Fruit fly (Drosophila melanogaster) whole organism, wandering third instar larva: ENCODE measurements around the gene Jon66Ci.

Source experiments
- Abd-B ChIP-seq: fragments of >200 bp; optimal IDR thresholded peaks from 2 replicates; lab custom pipeline; 2017; ENCODE audit warnings: missing biosample characterization, missing genetic modification characterization
- CG32264 ChIP-seq: fragments of 200-800 bp; sonication (Bioruptor generic); optimal IDR thresholded peaks from 2 replicates; lab custom pipeline; 2016; ENCODE audit warnings: missing biosample characterization, missing genetic modification characterization
- CG9705 ChIP-seq: fragments of 200-800 bp; sonication (Bioruptor generic); optimal IDR thresholded peaks from 2 replicates; lab custom pipeline; 2018; ENCODE audit warnings: missing biosample characterization, mild to moderate bottlenecking, missing genetic modification characterization
- CrebA ChIP-seq: fragments of 200-800 bp; sonication (Bioruptor generic); optimal IDR thresholded peaks from 2 replicates; lab custom pipeline; 2016; ENCODE audit warnings: missing biosample characterization, mild to moderate bottlenecking, missing genetic modification characterization, borderline replicate concordance
- Dfd ChIP-seq: fragments of >200 bp; optimal IDR thresholded peaks from 2 replicates; lab custom pipeline; 2017; ENCODE audit warnings: missing biosample characterization, missing genetic modification characterization
- Dif ChIP-seq: fragments of 200-275, 200-300 bp; sonication (Bioruptor generic); optimal IDR thresholded peaks from 2 replicates; lab custom pipeline; 2018; ENCODE audit warnings: missing biosample characterization, missing genetic modification characterization; ENCODE audit not compliant: partially characterized antibody
- GATAd ChIP-seq: sonication (Bioruptor generic); optimal IDR thresholded peaks from 2 replicates; lab custom pipeline; 2016; ENCODE audit warnings: missing biosample characterization, missing genetic modification characterization
- HLH106 ChIP-seq: fragments of 200-800 bp; optimal IDR thresholded peaks from 3 replicates; lab custom pipeline; 2019; ENCODE audit warnings: missing biosample characterization, mild to moderate bottlenecking, missing genetic modification characterization, moderate library complexity
- Hnf4 ChIP-seq: fragments of 200-800 bp; sonication (Bioruptor generic); optimal IDR thresholded peaks from 2 replicates; lab custom pipeline; 2016; ENCODE audit warnings: missing biosample characterization, mild to moderate bottlenecking, missing genetic modification characterization
- Hr78 ChIP-seq: fragments of >200 bp; optimal IDR thresholded peaks from 2 replicates; lab custom pipeline; 2017; ENCODE audit warnings: missing biosample characterization, missing genetic modification characterization
- Hr83 ChIP-seq: fragments of 200-300 bp; sonication (Bioruptor generic); optimal IDR thresholded peaks from 2 replicates; lab custom pipeline; 2016; ENCODE audit warnings: missing biosample characterization, mild to moderate bottlenecking, missing genetic modification characterization, moderate library complexity; ENCODE audit not compliant: poor library complexity, severe bottlenecking
- Jra ChIP-seq: sonication (Bioruptor generic); optimal IDR thresholded peaks from 2 replicates; lab custom pipeline; 2016; ENCODE audit warnings: missing biosample characterization, missing genetic modification characterization
- Mio ChIP-seq: sonication (Bioruptor generic); optimal IDR thresholded peaks from 2 replicates; lab custom pipeline; 2016; ENCODE audit warnings: missing biosample characterization, missing genetic modification characterization
- Myc ChIP-seq: fragments of >200 bp; optimal IDR thresholded peaks from 2 replicates; lab custom pipeline; 2017
- OdsH ChIP-seq: fragments of 200-800 bp; sonication (Bioruptor generic); optimal IDR thresholded peaks from 2 replicates; lab custom pipeline; 2016; ENCODE audit warnings: missing biosample characterization, mild to moderate bottlenecking, missing genetic modification characterization
- Rel ChIP-seq, 2 experiments: fragments of 200-800 bp; sonication (Bioruptor generic) in 1 of 2; optimal IDR thresholded peaks; 2 replicates in 1 of 2; 3 replicates in 1 of 2; lab custom pipeline; 2016 to 2019; ENCODE audit warnings: mild to moderate bottlenecking in 2 of 2, missing biosample characterization in 2 of 2, missing genetic modification characterization in 2 of 2, moderate library complexity in 1 of 2
- Sp1 ChIP-seq: fragments of 200-800 bp; sonication (Bioruptor generic); optimal IDR thresholded peaks from 3 replicates; lab custom pipeline; 2019; ENCODE audit warnings: missing biosample characterization, mild to moderate bottlenecking, missing genetic modification characterization, moderate library complexity
- Vsx2 ChIP-seq: fragments of 200-300, 225-300 bp; sonication (Bioruptor generic); optimal IDR thresholded peaks from 2 replicates; lab custom pipeline; 2018; ENCODE audit warnings: missing biosample characterization, missing genetic modification characterization; ENCODE audit not compliant: partially characterized antibody
- br ChIP-seq: fragments of 200-800 bp; sonication (Bioruptor generic); optimal IDR thresholded peaks from 2 replicates; lab custom pipeline; 2016; ENCODE audit warnings: missing biosample characterization, missing genetic modification characterization
- brk ChIP-seq: fragments of 200-800 bp; sonication (Bioruptor generic); optimal IDR thresholded peaks from 2 replicates; lab custom pipeline; 2016; ENCODE audit warnings: missing biosample characterization, mild to moderate bottlenecking, missing genetic modification characterization
- dmrt93B ChIP-seq: fragments of 200-800 bp; sonication (Bioruptor generic); optimal IDR thresholded peaks from 2 replicates; lab custom pipeline; 2018; ENCODE audit warnings: missing biosample characterization, mild to moderate bottlenecking, missing genetic modification characterization
- dsf ChIP-seq: sonication (Bioruptor generic); optimal IDR thresholded peaks from 2 replicates; lab custom pipeline; 2016; ENCODE audit warnings: missing biosample characterization, missing genetic modification characterization, borderline replicate concordance
- ey ChIP-seq: fragments of 200-800 bp; sonication (Bioruptor generic); optimal IDR thresholded peaks from 2 replicates; lab custom pipeline; 2016; ENCODE audit warnings: missing biosample characterization, missing genetic modification characterization
- foxo ChIP-seq, 2 experiments: fragments of 200-800 bp; sonication (Bioruptor generic); optimal IDR thresholded peaks; 2 replicates in 1 of 2; 3 replicates in 1 of 2; lab custom pipeline; 2016 to 2017; ENCODE audit warnings: missing biosample characterization in 2 of 2, missing genetic modification characterization in 2 of 2
- fru ChIP-seq: fragments of 200-800 bp; sonication (Bioruptor generic); optimal IDR thresholded peaks from 3 replicates; lab custom pipeline; 2016; ENCODE audit warnings: missing biosample characterization, mild to moderate bottlenecking, missing genetic modification characterization
- h ChIP-seq: fragments of 200-800 bp; sonication (Bioruptor generic); optimal IDR thresholded peaks from 3 replicates; lab custom pipeline; 2016; ENCODE audit warnings: missing biosample characterization, mild to moderate bottlenecking, missing genetic modification characterization
- jim ChIP-seq: fragments of 175-275, 200-325 bp; sonication (Bioruptor generic); optimal IDR thresholded peaks from 2 replicates; lab custom pipeline; 2016; ENCODE audit warnings: missing biosample characterization, mild to moderate bottlenecking, missing genetic modification characterization
- lola ChIP-seq: fragments of >200 bp; optimal IDR thresholded peaks from 2 replicates; lab custom pipeline; 2017; ENCODE audit warnings: missing biosample characterization, missing genetic modification characterization
- psq ChIP-seq: fragments of 200-800 bp; sonication (Bioruptor generic); optimal IDR thresholded peaks from 3 replicates; lab custom pipeline; 2017; ENCODE audit warnings: missing biosample characterization, mild to moderate bottlenecking, missing genetic modification characterization, moderate library complexity
- rgr ChIP-seq: fragments of 200-800 bp; sonication (Bioruptor generic); optimal IDR thresholded peaks from 3 replicates; lab custom pipeline; 2016; ENCODE audit warnings: missing biosample characterization, mild to moderate bottlenecking, missing genetic modification characterization
- sage ChIP-seq: fragments of 200-800 bp; sonication (Bioruptor generic); optimal IDR thresholded peaks from 2 replicates; lab custom pipeline; 2016; ENCODE audit warnings: missing biosample characterization, mild to moderate bottlenecking, missing genetic modification characterization
- sv ChIP-seq: fragments of 200-800 bp; sonication (Bioruptor generic); optimal IDR thresholded peaks from 3 replicates; lab custom pipeline; 2016; ENCODE audit warnings: missing biosample characterization, missing genetic modification characterization
- tai ChIP-seq: sonication (Bioruptor generic); optimal IDR thresholded peaks from 2 replicates; lab custom pipeline; 2016; ENCODE audit warnings: missing biosample characterization, missing genetic modification characterization
- woc ChIP-seq: sonication (Bioruptor generic); optimal IDR thresholded peaks from 2 replicates; lab custom pipeline; 2016; ENCODE audit warnings: missing biosample characterization, mild to moderate bottlenecking, missing genetic modification characterization

The Jon66Ci gene

DNA sequence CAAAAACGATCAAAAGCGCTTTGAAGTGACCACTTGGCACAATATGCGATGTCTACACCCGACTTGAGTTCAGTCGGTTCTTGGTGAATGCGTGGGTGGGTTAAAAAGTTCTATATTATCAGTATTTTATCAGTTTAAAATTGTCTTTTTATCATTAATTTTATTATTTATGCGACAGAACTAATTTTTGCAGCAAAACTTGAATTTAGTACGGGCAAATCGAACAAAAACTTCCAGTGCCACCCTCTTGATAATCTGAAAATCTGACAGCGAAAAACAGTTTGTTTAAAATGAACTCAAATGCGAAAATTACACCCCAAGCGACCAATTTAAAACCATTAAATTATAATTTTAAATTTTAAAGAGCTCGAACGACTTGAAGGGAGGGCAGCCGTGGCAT is 20.4 kb upstream of the Jon66Ci start:
- no peak for TF ChIP-seq Dfd (GFP tag; lab: Kevin White, UChicago)
- peak; percentile 46 for TF ChIP-seq sage (GFP tag; lab: Kevin White, UChicago)
- peak; percentile 51 for TF ChIP-seq psq (GFP tag; lab: Kevin White, UChicago)
- peak; percentile 49 for TF ChIP-seq br (GFP tag; lab: Kevin White, UChicago)
- peak; percentile 5 for TF ChIP-seq Hnf4 (GFP tag; lab: Kevin White, UChicago)
- no peak for TF ChIP-seq Jra (GFP tag; lab: Kevin White, UChicago)
- peak; percentile 53 for TF ChIP-seq woc (GFP tag; lab: Kevin White, UChicago)
- no peak for TF ChIP-seq Myc
- peak; percentile 45 for TF ChIP-seq OdsH (GFP tag; lab: Kevin White, UChicago)
- peak in 1 of 2 experiments; percentile 53 for TF ChIP-seq foxo (GFP tag; optimal IDR thresholded peaks at IDR 0.05; lab: Kevin White, UChicago)
- TF ChIP-seq GATAd = no peak
- peak; percentile 73 for TF ChIP-seq h (GFP tag; lab: Kevin White, UChicago)
- no peak for TF ChIP-seq Hr78
- no peak for TF ChIP-seq Rel (GFP tag; optimal IDR thresholded peaks at IDR 0.05; lab: Kevin White, UChicago)
- TF ChIP-seq Rel (tag; optimal IDR thresholded peaks at IDR 0.05; lab: Kevin White, UChicago) = peak; percentile 37
- no peak for TF ChIP-seq brk (GFP tag; lab: Kevin White, UChicago)
- TF ChIP-seq fru (GFP tag; lab: Kevin White, UChicago) = peak; percentile 54
- TF ChIP-seq CG9705 (GFP tag; lab: Kevin White, UChicago) = peak; percentile 52
- peak; percentile 23 for TF ChIP-seq dmrt93B (GFP tag; lab: Kevin White, UChicago)
- peak; percentile 44 for TF ChIP-seq CG32264 (GFP tag; lab: Kevin White, UChicago)
- TF ChIP-seq rgr (GFP tag; lab: Kevin White, UChicago) = peak; percentile 59
- TF ChIP-seq CrebA (GFP tag; lab: Kevin White, UChicago) = peak; percentile 20
- no peak for TF ChIP-seq Hr83 (GFP tag; lab: Kevin White, UChicago)
- no peak for TF ChIP-seq jim
- TF ChIP-seq Abd-B (GFP tag; lab: Kevin White, UChicago) = no peak
- peak; percentile 78 for TF ChIP-seq Sp1
- TF ChIP-seq HLH106 = peak; percentile 77
- TF ChIP-seq Dif = no peak
- peak; percentile 50 for TF ChIP-seq ey (GFP tag; lab: Kevin White, UChicago)

DNA sequence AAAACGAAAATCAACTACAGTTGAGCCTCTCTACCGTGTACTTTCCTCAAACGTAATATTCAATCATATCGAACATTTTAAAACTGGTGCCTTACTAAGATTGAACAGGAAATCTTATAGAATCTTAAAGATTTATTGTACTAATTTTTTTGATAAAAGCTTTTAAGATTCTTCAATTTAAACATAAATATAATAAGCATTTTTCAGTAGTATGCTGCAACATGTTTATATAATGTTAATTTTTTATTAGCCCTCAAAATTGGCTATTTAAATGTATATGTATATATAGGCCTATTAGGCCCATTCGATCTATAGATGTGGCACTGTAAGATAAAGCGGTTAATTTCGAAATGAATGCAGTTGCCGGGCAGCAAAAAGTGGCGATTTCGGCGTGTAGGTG is 19.8 kb upstream of the Jon66Ci start:
- no peak for TF ChIP-seq Abd-B (GFP tag; lab: Kevin White, UChicago)
- TF ChIP-seq Mio (GFP tag; lab: Kevin White, UChicago) = no peak
- no peak for TF ChIP-seq fru (GFP tag; lab: Kevin White, UChicago)
- no peak for TF ChIP-seq dmrt93B (GFP tag; lab: Kevin White, UChicago)

DNA sequence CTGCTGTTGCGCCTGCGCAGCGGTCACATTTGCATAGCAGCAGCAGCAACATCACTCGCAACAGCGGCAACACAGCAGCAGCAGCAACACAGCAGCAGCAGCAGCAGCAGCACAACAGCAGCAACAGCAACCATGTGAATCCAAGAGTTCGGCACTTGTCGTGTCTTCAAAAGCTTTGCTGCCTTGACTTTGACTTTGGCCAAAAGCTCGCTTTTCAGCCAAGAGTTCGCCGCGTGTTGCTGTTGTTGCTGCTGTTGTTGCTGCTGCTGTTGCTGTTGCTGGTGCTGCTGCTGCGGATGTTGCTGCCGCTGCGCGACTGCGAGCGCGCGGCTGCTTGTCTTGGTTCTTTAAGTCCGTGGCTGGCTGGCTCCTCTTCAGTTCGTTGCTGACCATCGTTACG is 19.3 kb upstream of the Jon66Ci start, which contains the start of gene ImpE1:
TSS of gene ImpE1 (plus strand) at position 371 of the 400 bp plus-strand sequence.
- TF ChIP-seq Dfd (GFP tag; lab: Kevin White, UChicago) (peak; percentile 76), woc (GFP tag; lab: Kevin White, UChicago) (no peak)
- TF ChIP-seq, all 38 proteins: peak for 1

DNA sequence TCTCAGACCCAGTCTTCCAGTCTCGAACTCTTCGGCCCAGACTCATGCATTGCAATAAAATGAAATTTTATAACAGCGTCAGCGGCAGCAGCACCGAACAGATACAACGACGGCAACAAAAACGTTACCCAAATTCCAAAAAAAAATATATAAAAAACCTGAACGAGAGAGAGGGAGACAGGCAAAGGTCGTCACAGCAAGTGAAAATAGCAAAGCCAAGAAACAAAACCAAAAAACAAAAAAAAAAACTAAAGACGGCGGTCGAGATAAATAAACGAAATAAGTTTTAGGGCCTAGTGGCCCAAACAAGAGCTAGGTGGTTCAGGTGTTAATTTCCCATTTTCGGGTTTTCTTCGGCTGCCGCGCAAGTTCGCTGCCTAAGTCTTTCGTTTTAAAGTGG is 17.2 kb upstream of the Jon66Ci start:
- TF ChIP-seq brk (GFP tag; lab: Kevin White, UChicago) (no peak), CG9705 (GFP tag; lab: Kevin White, UChicago) (no peak), tai (GFP tag; lab: Kevin White, UChicago) (no peak), OdsH (GFP tag; lab: Kevin White, UChicago) (no peak), Jra (GFP tag; lab: Kevin White, UChicago) (no peak), dsf (GFP tag; lab: Kevin White, UChicago) (no peak), sv (GFP tag; lab: Kevin White, UChicago) (no peak), woc (GFP tag; lab: Kevin White, UChicago) (no peak), psq (GFP tag; lab: Kevin White, UChicago) (no peak), Vsx2 (GFP tag; lab: Kevin White, UChicago) (no peak), sage (GFP tag; lab: Kevin White, UChicago) (no peak), foxo (GFP tag; optimal IDR thresholded peaks at IDR 0.05; lab: Kevin White, UChicago) (no peak), Dif (no peak), jim (no peak), Myc (no peak), Rel (GFP tag; optimal IDR thresholded peaks at IDR 0.05; lab: Kevin White, UChicago) (no peak), Rel (tag; optimal IDR thresholded peaks at IDR 0.05; lab: Kevin White, UChicago) (no peak), HLH106 (no peak), h (GFP tag; lab: Kevin White, UChicago) (no peak), lola (no peak), Hr83 (GFP tag; lab: Kevin White, UChicago) (no peak)
- TF ChIP-seq, all 38 proteins: peak for 0
